Fruit fly (Drosophila melanogaster) whole organism, embryonic: Measurements from ENCODE around the gene Csas.
A peak's percentile ranks its signal among the peaks of the same experiment; 100 is the strongest.

Experiments
- Abd-B ChIP-seq: fragments of 200-800 bp; sonication (Bioruptor generic); optimal IDR thresholded peaks from 2 replicates; lab custom pipeline; 2018; ENCODE audit warnings: missing biosample characterization, mild to moderate bottlenecking, missing genetic modification characterization, moderate library complexity
- Bgb ChIP-seq: fragments of 200-800 bp; sonication (Bioruptor generic); IDR thresholded peaks from 2 replicates; pipeline ENCODE4 v1.3.6; 2022; ENCODE audit warnings: missing biosample characterization, missing genetic modification characterization; ENCODE audit not compliant: partially characterized antibody
- CG12236 ChIP-seq: fragments of 200-800 bp; sonication (Bioruptor generic); optimal IDR thresholded peaks from 2 replicates; lab custom pipeline; 2016; ENCODE audit warnings: missing biosample characterization, missing genetic modification characterization
- CG1233 ChIP-seq: fragments of 200-800 bp; sonication (Bioruptor generic); optimal IDR thresholded peaks from 4 replicates; lab custom pipeline; 2018; ENCODE audit warnings: missing biosample characterization, mild to moderate bottlenecking, missing genetic modification characterization
- CG14050 ChIP-seq: fragments of 200-800 bp; sonication (Bioruptor generic); IDR thresholded peaks from 3 replicates; pipeline ENCODE4 v1.3.6; 2022; ENCODE audit warnings: missing biosample characterization, missing genetic modification characterization
- CG14965 ChIP-seq: fragments of 200-800 bp; sonication (Bioruptor generic); optimal IDR thresholded peaks from 2 replicates; lab custom pipeline; 2016; ENCODE audit warnings: missing biosample characterization, missing genetic modification characterization, borderline replicate concordance
- CG15696 ChIP-seq: fragments of 200-800 bp; sonication (Bioruptor generic); optimal IDR thresholded peaks from 2 replicates; lab custom pipeline; 2019; ENCODE audit warnings: missing biosample characterization, mild to moderate bottlenecking, missing genetic modification characterization, moderate library complexity
- CG16779 ChIP-seq: fragments of 200-800 bp; sonication (Bioruptor generic); IDR thresholded peaks from 2 replicates; pipeline ENCODE4 v1.3.6; 2022; ENCODE audit warnings: missing biosample characterization, missing genetic modification characterization
- CG17359 ChIP-seq: fragments of 200-800 bp; sonication (Bioruptor generic); optimal IDR thresholded peaks from 3 replicates; lab custom pipeline; 2018; ENCODE audit warnings: missing biosample characterization, mild to moderate bottlenecking, missing genetic modification characterization, moderate library complexity
- CG17568 ChIP-seq: fragments of 200-800 bp; sonication (Bioruptor generic); optimal IDR thresholded peaks from 2 replicates; lab custom pipeline; 2018; ENCODE audit warnings: missing biosample characterization, mild to moderate bottlenecking, missing genetic modification characterization, moderate library complexity
- CG1792 ChIP-seq: fragments of 200-800 bp; sonication (Bioruptor generic); optimal IDR thresholded peaks from 2 replicates; lab custom pipeline; 2016; ENCODE audit warnings: missing biosample characterization, missing genetic modification characterization
- CG18619 ChIP-seq: fragments of 200-800 bp; sonication (Bioruptor generic); optimal IDR thresholded peaks from 3 replicates; lab custom pipeline; 2017; ENCODE audit warnings: missing biosample characterization, mild to moderate bottlenecking, missing genetic modification characterization
- CG2120 ChIP-seq: fragments of 200-800 bp; sonication (Bioruptor generic); optimal IDR thresholded peaks from 3 replicates; lab custom pipeline; 2016; ENCODE audit warnings: missing biosample characterization, missing genetic modification characterization
- CG2712 ChIP-seq: fragments of 200-800 bp; optimal IDR thresholded peaks from 3 replicates; lab custom pipeline; 2019; ENCODE audit warnings: missing biosample characterization, mild to moderate bottlenecking, missing genetic modification characterization, moderate library complexity
- CG3065 ChIP-seq: fragments of 200-800 bp; sonication (Bioruptor generic); optimal IDR thresholded peaks from 2 replicates; lab custom pipeline; 2016; ENCODE audit warnings: missing biosample characterization, missing genetic modification characterization
- CG43689 ChIP-seq: fragments of 200-800 bp; sonication (Bioruptor generic); IDR thresholded peaks from 2 replicates; pipeline ENCODE4 v1.3.6; 2022; ENCODE audit warnings: missing biosample characterization, missing genetic modification characterization
- CG6175 ChIP-seq: fragments of 200-800 bp; sonication (Bioruptor generic); IDR thresholded peaks from 3 replicates; pipeline ENCODE4 v1.3.6; 2022; ENCODE audit warnings: missing biosample characterization, missing genetic modification characterization
- CG7357 ChIP-seq: fragments of 200-800 bp; sonication (Bioruptor generic); IDR thresholded peaks from 3 replicates; pipeline ENCODE4 v1.3.6; 2022; ENCODE audit warnings: missing biosample characterization, missing genetic modification characterization
- CG7987 ChIP-seq: fragments of 200-800 bp; sonication (Bioruptor generic); optimal IDR thresholded peaks from 2 replicates; lab custom pipeline; 2018; ENCODE audit warnings: missing biosample characterization, mild to moderate bottlenecking, missing genetic modification characterization, moderate library complexity
- CG8944 ChIP-seq: fragments of 200-800 bp; sonication (Bioruptor generic); optimal IDR thresholded peaks from 3 replicates; lab custom pipeline; 2016; ENCODE audit warnings: missing biosample characterization, missing genetic modification characterization
- CHES-1-like ChIP-seq: fragments of 200-800 bp; sonication (Bioruptor generic); optimal IDR thresholded peaks from 2 replicates; lab custom pipeline; 2016; ENCODE audit warnings: missing biosample characterization, missing genetic modification characterization
- Dref ChIP-seq: fragments of 200-800 bp; sonication (Bioruptor generic); IDR thresholded peaks from 2 replicates; pipeline ENCODE4 v1.3.6; 2022; ENCODE audit warnings: missing biosample characterization, missing genetic modification characterization
- Elba2 ChIP-seq: fragments of 200-800 bp; sonication (Bioruptor generic); optimal IDR thresholded peaks from 3 replicates; lab custom pipeline; 2016; ENCODE audit warnings: missing biosample characterization, missing genetic modification characterization
- H15 ChIP-seq: fragments of 200-800 bp; sonication (Bioruptor generic); IDR thresholded peaks from 3 replicates; pipeline ENCODE4 v1.3.6; 2022; ENCODE audit warnings: missing biosample characterization, missing genetic modification characterization
- HLH3B ChIP-seq: fragments of 200-800 bp; sonication (Bioruptor generic); IDR thresholded peaks from 2 replicates; pipeline ENCODE4 v1.3.6; 2022; ENCODE audit warnings: missing biosample characterization, missing genetic modification characterization
- HLHmδ ChIP-seq: fragments of 200-800 bp; sonication (Bioruptor generic); optimal IDR thresholded peaks from 2 replicates; lab custom pipeline; 2018; ENCODE audit warnings: missing biosample characterization, mild to moderate bottlenecking, missing genetic modification characterization, moderate library complexity
- Jarid2 ChIP-seq: fragments of 200-800 bp; sonication (Bioruptor generic); optimal IDR thresholded peaks from 3 replicates; lab custom pipeline; 2017; ENCODE audit warnings: mild to moderate bottlenecking, missing biosample characterization, missing genetic modification reagents, missing genetic modification characterization
- Rfx ChIP-seq: fragments of 200-800 bp; sonication (Bioruptor generic); IDR thresholded peaks from 2 replicates; pipeline ENCODE4 v1.3.6; 2022; ENCODE audit warnings: missing biosample characterization, missing genetic modification characterization
- Six4 ChIP-seq: fragments of 200-800 bp; sonication (Bioruptor generic); optimal IDR thresholded peaks from 2 replicates; lab custom pipeline; 2016; ENCODE audit warnings: missing biosample characterization, missing genetic modification characterization
- aop ChIP-seq: fragments of 200-800 bp; sonication (Bioruptor generic); IDR thresholded peaks from 2 replicates; pipeline ENCODE4 v1.3.6; 2022; ENCODE audit warnings: missing biosample characterization, missing genetic modification characterization
- bbx ChIP-seq: fragments of 200-800 bp; sonication (Bioruptor generic); IDR thresholded peaks from 2 replicates; pipeline ENCODE4 v1.3.6; 2022; ENCODE audit warnings: missing biosample characterization, missing genetic modification characterization; ENCODE audit not compliant: partially characterized antibody
- bcd ChIP-seq: fragments of 200-800 bp; sonication (Bioruptor generic); optimal IDR thresholded peaks from 2 replicates; lab custom pipeline; 2017; ENCODE audit warnings: missing biosample characterization, mild to moderate bottlenecking, missing genetic modification characterization
- chinmo ChIP-seq: fragments of 200-800 bp; sonication (Bioruptor generic); IDR thresholded peaks from 4 replicates; pipeline ENCODE4 v1.3.6; 2022; ENCODE audit warnings: missing biosample characterization, missing genetic modification characterization; ENCODE audit not compliant: partially characterized antibody
- chm ChIP-seq: fragments of 200-800 bp; sonication (Bioruptor generic); IDR thresholded peaks from 2 replicates; pipeline ENCODE4 v1.3.6; 2022; ENCODE audit warnings: missing biosample characterization, missing genetic modification characterization
- da ChIP-seq: fragments of 200-800 bp; sonication (Bioruptor generic); optimal IDR thresholded peaks from 2 replicates; lab custom pipeline; 2016; ENCODE audit warnings: missing biosample characterization, missing genetic modification characterization
- disco-r ChIP-seq: fragments of 200-800 bp; sonication (Bioruptor generic); optimal IDR thresholded peaks from 2 replicates; lab custom pipeline; 2016; ENCODE audit warnings: missing biosample characterization, missing genetic modification characterization
- grau ChIP-seq: fragments of 200-800 bp; optimal IDR thresholded peaks from 3 replicates; lab custom pipeline; 2019; ENCODE audit warnings: missing biosample characterization, mild to moderate bottlenecking, missing genetic modification characterization, moderate library complexity
- gro ChIP-seq: fragments of 200-800 bp; sonication (Bioruptor generic); optimal IDR thresholded peaks from 2 replicates; lab custom pipeline; 2016; ENCODE audit warnings: missing biosample characterization, missing genetic modification characterization
- ham ChIP-seq: fragments of 200-800 bp; sonication (Bioruptor generic); IDR thresholded peaks from 2 replicates; pipeline ENCODE4 v1.3.6; 2022; ENCODE audit warnings: missing biosample characterization, missing genetic modification characterization
- hbn ChIP-seq: fragments of 200-800 bp; sonication (Bioruptor generic); IDR thresholded peaks from 2 replicates; pipeline ENCODE4 v1.3.6; 2022; ENCODE audit warnings: missing biosample characterization, missing genetic modification characterization; ENCODE audit not compliant: partially characterized antibody
- ken ChIP-seq: fragments of 200-800 bp; sonication (Bioruptor generic); IDR thresholded peaks from 3 replicates; pipeline ENCODE4 v1.3.6; 2022; ENCODE audit warnings: missing biosample characterization, missing genetic modification characterization
- mld ChIP-seq: fragments of 200-800 bp; sonication (Bioruptor generic); IDR thresholded peaks from 3 replicates; pipeline ENCODE4 v1.3.6; 2022; ENCODE audit warnings: missing biosample characterization, missing genetic modification characterization; ENCODE audit not compliant: partially characterized antibody
- pan ChIP-seq, 4 experiments: fragments of >200 bp in 3 of 4; fragments of 200-800 bp in 1 of 4; sonication (Bioruptor generic) in 1 of 4; optimal IDR thresholded peaks in 3 of 4; IDR thresholded peaks in 1 of 4; 2 replicates each; pipeline versions ENCODE4 v1.3.6 to Lab custom; 2017 to 2022; ENCODE audit warnings: missing biosample characterization in 2 of 4, missing genetic modification characterization in 2 of 4, mixed read lengths in 1 of 4
- sd ChIP-seq: fragments of 200-800 bp; sonication (Bioruptor generic); optimal IDR thresholded peaks from 3 replicates; lab custom pipeline; 2018; ENCODE audit warnings: missing biosample characterization, mild to moderate bottlenecking, missing genetic modification characterization, moderate library complexity
- seq ChIP-seq: fragments of 200-800 bp; sonication (Bioruptor generic); IDR thresholded peaks from 2 replicates; pipeline ENCODE4 v1.3.6; 2022; ENCODE audit warnings: missing biosample characterization, missing genetic modification characterization
- stwl ChIP-seq: fragments of 200-800 bp; sonication (Bioruptor generic); optimal IDR thresholded peaks from 3 replicates; lab custom pipeline; 2018; ENCODE audit warnings: missing biosample characterization, mild to moderate bottlenecking, missing genetic modification characterization, moderate library complexity
- tio ChIP-seq: fragments of 200-800 bp; sonication (Bioruptor generic); optimal IDR thresholded peaks from 2 replicates; lab custom pipeline; 2017; ENCODE audit warnings: missing biosample characterization, missing genetic modification characterization, inconsistent platforms
- toy ChIP-seq: fragments of 200-800 bp; sonication (Bioruptor generic); IDR thresholded peaks from 2 replicates; pipeline ENCODE4 v1.3.6; 2022; ENCODE audit warnings: missing biosample characterization, missing genetic modification characterization

Csas gene

DNA sequence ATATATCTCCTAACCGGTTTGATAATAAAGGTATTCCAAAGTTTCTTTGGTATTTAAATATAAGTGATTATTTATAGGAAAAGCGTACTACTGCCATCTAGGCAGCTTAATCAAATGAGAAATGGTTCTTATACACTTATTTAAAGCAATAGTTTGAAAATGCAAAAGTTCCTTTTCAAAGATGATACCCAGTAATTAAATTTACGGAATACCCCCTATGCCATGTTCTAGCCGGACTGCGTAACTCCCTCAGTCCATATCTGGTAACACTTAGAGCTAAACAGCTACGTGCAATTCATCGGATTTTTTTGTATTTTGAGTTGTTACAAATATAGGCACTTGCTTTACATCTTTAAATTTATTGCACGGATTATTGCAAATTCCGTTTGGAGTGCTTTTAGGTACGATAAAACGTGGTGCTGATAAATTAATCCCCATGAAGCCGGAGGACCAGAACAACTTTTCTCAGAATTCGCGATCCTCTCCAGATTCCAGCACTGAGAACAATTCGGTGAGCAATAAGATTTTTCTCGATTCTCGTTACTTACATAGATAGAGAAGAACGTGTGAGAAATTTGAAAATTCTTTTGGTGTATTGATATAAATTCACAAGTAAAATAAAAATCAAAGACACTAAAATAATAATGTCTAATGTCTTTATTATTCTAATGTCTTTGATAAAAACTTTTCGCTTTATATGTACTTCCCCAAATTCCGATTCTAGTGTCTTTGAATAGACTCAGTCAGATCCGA is 13.9 kb upstream of the Csas start, which contains the start of gene CG7668 (continued):
- peak; percentile 89 for TF ChIP-seq seq (GFP tag; lab: Robert Waterston, UW)
- TF ChIP-seq CG7987 (GFP tag; lab: Kevin White, UChicago) = peak; percentile 86
- TF ChIP-seq ken (GFP tag; lab: Robert Waterston, UW) = peak; percentile 91; the same call in 2 of the 3 replicates
- peak; percentile 81 for TF ChIP-seq CG18619
- no peak; the same call in 1 of the 2 replicates for TF ChIP-seq Rfx (GFP tag; lab: Robert Waterston, UW)
- TF ChIP-seq tio (GFP tag; lab: Kevin White, UChicago) = peak; percentile 82
- TF ChIP-seq CHES-1-like (GFP tag; lab: Kevin White, UChicago) = peak; percentile 84
- no peak for TF ChIP-seq Bgb (GFP tag; lab: Robert Waterston, UW)
- TF ChIP-seq hbn (GFP tag; lab: Robert Waterston, UW) = no peak
- peak; percentile 62; the same call in 2 of the 3 replicates for TF ChIP-seq CG6175 (GFP tag; lab: Robert Waterston, UW)
- no peak; the same call in 1 of the 2 replicates for TF ChIP-seq toy (GFP tag; lab: Robert Waterston, UW)
- peak; percentile 72 for TF ChIP-seq CG7357 (GFP tag; lab: Robert Waterston, UW)
- peak; percentile 87 for TF ChIP-seq CG8944 (GFP tag; lab: Kevin White, UChicago)
- no peak for TF ChIP-seq mld (GFP tag; lab: Robert Waterston, UW)
- peak; percentile 93 for TF ChIP-seq CG2120 (GFP tag; lab: Kevin White, UChicago)
- TF ChIP-seq da = peak; percentile 53
- peak; percentile 42 for TF ChIP-seq CG14965
- TF ChIP-seq sd (tag; lab: Kevin White, UChicago) = peak; percentile 64
- TF ChIP-seq bcd (GFP tag; lab: Kevin White, UChicago) = peak; percentile 89
- TF ChIP-seq Abd-B = no peak
- TF ChIP-seq bbx (GFP tag; lab: Robert Waterston, UW) = no peak
- TF ChIP-seq grau (tag; lab: Kevin White, UChicago) = peak; percentile 91
- peak; percentile 83 for TF ChIP-seq Elba2 (GFP tag; lab: Kevin White, UChicago)
- peak; percentile 94 for TF ChIP-seq CG2712 (tag; lab: Kevin White, UChicago)
- TF ChIP-seq disco-r (GFP tag; lab: Kevin White, UChicago) = peak; percentile 81
- TF ChIP-seq chm = no peak; the same call in 1 of the 2 replicates
- TF ChIP-seq Jarid2 (GFP tag; lab: Kevin White, UChicago) = peak; percentile 25
- TF ChIP-seq CG12236 (GFP tag; lab: Kevin White, UChicago) = peak; percentile 83
- TF ChIP-seq ham = no peak
- no peak for TF ChIP-seq CG43689 (GFP tag; lab: Robert Waterston, UW)
- TF ChIP-seq HLHmδ (GFP tag; lab: Kevin White, UChicago) = no peak
- TF ChIP-seq CG17568 (GFP tag; lab: Kevin White, UChicago) = peak; percentile 85
- TF ChIP-seq pan (optimal IDR thresholded peaks at IDR 0.05; lab: Kevin White, UChicago) = no peak
- TF ChIP-seq pan (GFP tag; optimal IDR thresholded peaks at IDR 0.05 in 1 of 2, IDR thresholded peaks at IDR 0.05 in 1 of 2) = peak in 1 of 2 experiments; percentile 95
- peak; percentile 59 for TF ChIP-seq CG3065
- 0 out of 2 replicates have a peak, but pooled peaks have one; percentile 26 for TF ChIP-seq Dref (GFP tag; lab: Robert Waterston, UW)
- TF ChIP-seq CG1233 (GFP tag; lab: Kevin White, UChicago) = peak; percentile 87
- TF ChIP-seq gro = peak; percentile 88
- peak; percentile 89 for TF ChIP-seq CG14050 (GFP tag; lab: Robert Waterston, UW)
- no peak for TF ChIP-seq chinmo (GFP tag; lab: Robert Waterston, UW)
- TF ChIP-seq aop (GFP tag; lab: Robert Waterston, UW) = no peak
- TF ChIP-seq stwl = peak; percentile 78
- TF ChIP-seq Six4 = peak; percentile 85
- peak; percentile 92 for TF ChIP-seq CG16779 (GFP tag; lab: Robert Waterston, UW)
- peak; percentile 78 for TF ChIP-seq CG1792
- TF ChIP-seq H15 (GFP tag; lab: Robert Waterston, UW) = peak; percentile 85; the same call in 2 of the 3 replicates
- TF ChIP-seq CG15696 = peak; percentile 85
- TF ChIP-seq CG17359 (tag; lab: Kevin White, UChicago) = peak; percentile 93
- peak; percentile 89; the same call in 1 of the 2 replicates for TF ChIP-seq HLH3B (GFP tag; lab: Robert Waterston, UW)
